Fruit fly (Drosophila melanogaster): Measurements from ENCODE around the gene Akap200.

- TF ChIP-seq CG2129 (GFP tag; IDR thresholded peaks at IDR 0.05; ENCODE audit: partially characterized antibody), result no peak
- no peak for TF ChIP-seq Myb (GFP tag; optimal IDR thresholded peaks at IDR 0.05)
- TF ChIP-seq cad (GFP tag; optimal IDR thresholded peaks at IDR 0.05), result no peak
- TF ChIP-seq dysf (GFP tag; IDR thresholded peaks at IDR 0.05), result no peak
- TF ChIP-seq Elba2 (GFP tag; optimal IDR thresholded peaks at IDR 0.05), result no peak
- no peak for TF ChIP-seq CG33213 (GFP tag; optimal IDR thresholded peaks at IDR 0.05)
- TF ChIP-seq H15 (GFP tag; IDR thresholded peaks at IDR 0.05), result no peak
Measured at dm6 chr2L:8402928-8403285, 12.6 kb upstream of the Akap200 start, which contains the start of gene fy.

Data from whole organism, embryonic.